Fruit fly (Drosophila melanogaster) whole organism, embryonic: ENCODE results near the gene AhcyL1.

Experiments
- Antp ChIP-seq: fragments of 200-800 bp; sonication (Bioruptor generic); optimal IDR thresholded peaks from 3 replicates; lab custom pipeline; 2016; ENCODE audit warnings: missing biosample characterization, missing genetic modification characterization
- B-H2 ChIP-seq: fragments of 200-800 bp; sonication (Bioruptor generic); optimal IDR thresholded peaks from 2 replicates; lab custom pipeline; 2018; ENCODE audit warnings: missing biosample characterization, mild to moderate bottlenecking, missing genetic modification characterization
- Blimp-1 ChIP-seq: fragments of 200-800 bp; sonication (Bioruptor generic); optimal IDR thresholded peaks from 3 replicates; lab custom pipeline; 2018; ENCODE audit warnings: missing biosample characterization, missing genetic modification characterization, mild to moderate bottlenecking, moderate library complexity, missing genetic modification reagents
- CG10979 ChIP-seq: fragments of 200-800 bp; sonication (Bioruptor generic); optimal IDR thresholded peaks from 2 replicates; lab custom pipeline; 2018; ENCODE audit warnings: missing biosample characterization, mild to moderate bottlenecking, missing genetic modification characterization, moderate library complexity
- CG11085 ChIP-seq: fragments of 200-800 bp; sonication (Bioruptor generic); IDR thresholded peaks from 2 replicates; pipeline ENCODE4 v1.3.6; 2022; ENCODE audit warnings: missing biosample characterization, missing genetic modification characterization
- CG12769 ChIP-seq: fragments of 200-800 bp; sonication (Bioruptor generic); optimal IDR thresholded peaks from 2 replicates; lab custom pipeline; 2019; ENCODE audit warnings: missing biosample characterization, mild to moderate bottlenecking, missing genetic modification characterization, moderate library complexity
- CG13775 ChIP-seq: fragments of 200-800 bp; sonication (Bioruptor generic); optimal IDR thresholded peaks from 3 replicates; lab custom pipeline; 2017; ENCODE audit warnings: missing biosample characterization, mild to moderate bottlenecking, missing genetic modification characterization
- CG17361 ChIP-seq: fragments of 200-800 bp; sonication (Bioruptor generic); IDR thresholded peaks from 3 replicates; pipeline ENCODE4 v1.3.6; 2022; ENCODE audit warnings: missing biosample characterization, missing genetic modification characterization
- CG17385 ChIP-seq: fragments of 200-800 bp; sonication (Bioruptor generic); optimal IDR thresholded peaks from 3 replicates; lab custom pipeline; 2018; ENCODE audit warnings: missing biosample characterization, mild to moderate bottlenecking, missing genetic modification characterization
- CG17568 ChIP-seq: fragments of 200-800 bp; sonication (Bioruptor generic); optimal IDR thresholded peaks from 2 replicates; lab custom pipeline; 2018; ENCODE audit warnings: missing biosample characterization, mild to moderate bottlenecking, missing genetic modification characterization, moderate library complexity
- CG18599 ChIP-seq: fragments of 200-800 bp; sonication (Bioruptor generic); optimal IDR thresholded peaks from 3 replicates; lab custom pipeline; 2017; ENCODE audit warnings: missing biosample characterization, missing genetic modification characterization, mild to moderate bottlenecking, moderate library complexity, missing genetic modification reagents
- CG2889 ChIP-seq: fragments of 200-800 bp; sonication (Bioruptor generic); IDR thresholded peaks from 3 replicates; pipeline ENCODE4 v1.3.6; 2022; ENCODE audit warnings: missing biosample characterization, missing genetic modification characterization
- CG34224 ChIP-seq: fragments of 200-800 bp; sonication (Bioruptor generic); IDR thresholded peaks from 3 replicates; pipeline ENCODE4 v1.3.6; 2022; ENCODE audit warnings: missing biosample characterization, missing genetic modification characterization; ENCODE audit not compliant: partially characterized antibody
- CG4282 ChIP-seq: fragments of 200-800 bp; sonication (Bioruptor generic); optimal IDR thresholded peaks from 2 replicates; lab custom pipeline; 2016; ENCODE audit warnings: missing biosample characterization, missing genetic modification characterization
- CG6272 ChIP-seq: fragments of 200-800 bp; sonication (Bioruptor generic); IDR thresholded peaks from 2 replicates; pipeline ENCODE4 v1.3.6; 2022; ENCODE audit warnings: missing biosample characterization, missing genetic modification characterization
- CG6813 ChIP-seq: fragments of 200-800 bp; sonication (Bioruptor generic); optimal IDR thresholded peaks from 2 replicates; lab custom pipeline; 2017; ENCODE audit warnings: missing biosample characterization, missing genetic modification characterization, mild to moderate bottlenecking, moderate library complexity, missing genetic modification reagents
- CG7745 ChIP-seq: fragments of 200-800 bp; sonication (Bioruptor generic); optimal IDR thresholded peaks from 2 replicates; lab custom pipeline; 2018; ENCODE audit warnings: missing biosample characterization, mild to moderate bottlenecking, missing genetic modification characterization, moderate library complexity
- CG8290 ChIP-seq, 3 experiments: fragments of 200-800 bp; sonication (Bioruptor generic); optimal IDR thresholded peaks; 2 replicates each; lab custom pipeline; 2016 to 2019; ENCODE audit warnings: missing biosample characterization in 3 of 3, missing genetic modification characterization in 3 of 3, mild to moderate bottlenecking in 2 of 3, moderate library complexity in 1 of 3
- CG9437 ChIP-seq: fragments of 200-800 bp; sonication (Bioruptor generic); optimal IDR thresholded peaks from 2 replicates; lab custom pipeline; 2018; ENCODE audit warnings: missing biosample characterization, mild to moderate bottlenecking, missing genetic modification characterization
- CrebB ChIP-seq: fragments of 200-800 bp; sonication (Bioruptor generic); optimal IDR thresholded peaks from 3 replicates; lab custom pipeline; 2018; ENCODE audit warnings: missing biosample characterization, mild to moderate bottlenecking, missing genetic modification characterization
- Eip74EF ChIP-seq, 2 experiments: fragments of 200-800 bp in 1 of 2; fragments of >200 bp in 1 of 2; sonication (Bioruptor generic) in 1 of 2; optimal IDR thresholded peaks; 2 replicates each; lab custom pipeline; 2017 to 2019; ENCODE audit warnings: missing biosample characterization in 2 of 2, missing genetic modification characterization in 2 of 2, mild to moderate bottlenecking in 1 of 2, moderate library complexity in 1 of 2
- Hand ChIP-seq: fragments of 200-800 bp; sonication (Bioruptor generic); optimal IDR thresholded peaks from 2 replicates; lab custom pipeline; 2017; ENCODE audit warnings: mild to moderate bottlenecking, missing biosample characterization, missing genetic modification reagents, missing genetic modification characterization
- HmgZ ChIP-seq: fragments of 200-800 bp; sonication (Bioruptor generic); optimal IDR thresholded peaks from 2 replicates; lab custom pipeline; 2018; ENCODE audit warnings: missing biosample characterization, mild to moderate bottlenecking, missing genetic modification characterization
- MESR4 ChIP-seq: fragments of 200-800 bp; sonication (Bioruptor generic); optimal IDR thresholded peaks from 2 replicates; lab custom pipeline; 2018; ENCODE audit warnings: missing biosample characterization, mild to moderate bottlenecking, missing genetic modification characterization, moderate library complexity
- Mes4 ChIP-seq: fragments of 200-800 bp; sonication (Bioruptor generic); optimal IDR thresholded peaks from 2 replicates; lab custom pipeline; 2016; ENCODE audit warnings: missing biosample characterization, missing genetic modification characterization
- Neu2 ChIP-seq: fragments of 200-800 bp; sonication (Bioruptor generic); optimal IDR thresholded peaks from 3 replicates; lab custom pipeline; 2016; ENCODE audit warnings: missing biosample characterization, missing genetic modification characterization, borderline replicate concordance
- ato ChIP-seq: fragments of 200-800 bp; sonication (Bioruptor generic); IDR thresholded peaks from 2 replicates; pipeline ENCODE4 v1.3.6; 2022; ENCODE audit warnings: missing biosample characterization, missing genetic modification characterization; ENCODE audit not compliant: partially characterized antibody
- crc ChIP-seq: fragments of 200-800 bp; sonication (Bioruptor generic); optimal IDR thresholded peaks from 2 replicates; lab custom pipeline; 2016; ENCODE audit warnings: missing biosample characterization, missing genetic modification characterization
- dmrt11E ChIP-seq: fragments of 200-800 bp; sonication (Bioruptor generic); optimal IDR thresholded peaks from 3 replicates; lab custom pipeline; 2018; ENCODE audit warnings: missing biosample characterization, mild to moderate bottlenecking, missing genetic modification characterization, moderate library complexity
- dmrt99B ChIP-seq: fragments of 200-800 bp; sonication (Bioruptor generic); optimal IDR thresholded peaks from 2 replicates; lab custom pipeline; 2018; ENCODE audit warnings: missing biosample characterization, mild to moderate bottlenecking, missing genetic modification characterization, moderate library complexity
- emc ChIP-seq: fragments of 200-800 bp; sonication (Bioruptor generic); optimal IDR thresholded peaks from 2 replicates; lab custom pipeline; 2016; ENCODE audit warnings: missing biosample characterization, missing genetic modification characterization
- fd102C ChIP-seq: fragments of 200-800 bp; sonication (Bioruptor generic); optimal IDR thresholded peaks from 2 replicates; lab custom pipeline; 2018; ENCODE audit warnings: missing biosample characterization, mild to moderate bottlenecking, missing genetic modification characterization, moderate library complexity
- klu ChIP-seq: fragments of 200-800 bp; sonication (Bioruptor generic); IDR thresholded peaks from 2 replicates; pipeline ENCODE4 v1.3.6; 2022; ENCODE audit warnings: missing biosample characterization, missing genetic modification characterization
- lola ChIP-seq, 3 experiments: fragments of >200 bp in 2 of 3; fragments of 200-800 bp in 1 of 3; sonication (Bioruptor generic) in 1 of 3; optimal IDR thresholded peaks; 2 replicates each; lab custom pipeline; 2017 to 2019; ENCODE audit warnings: missing biosample characterization in 3 of 3, missing genetic modification characterization in 3 of 3, mild to moderate bottlenecking in 1 of 3, moderate library complexity in 1 of 3
- mld ChIP-seq: fragments of 200-800 bp; sonication (Bioruptor generic); IDR thresholded peaks from 3 replicates; pipeline ENCODE4 v1.3.6; 2022; ENCODE audit warnings: missing biosample characterization, missing genetic modification characterization; ENCODE audit not compliant: partially characterized antibody
- nmo ChIP-seq: fragments of 200-800 bp; sonication (Bioruptor generic); optimal IDR thresholded peaks from 2 replicates; lab custom pipeline; 2018; ENCODE audit warnings: missing biosample characterization, mild to moderate bottlenecking, missing genetic modification characterization, moderate library complexity
- oc ChIP-seq: fragments of 200-800 bp; sonication (Bioruptor generic); optimal IDR thresholded peaks from 2 replicates; lab custom pipeline; 2018; ENCODE audit warnings: missing biosample characterization, mild to moderate bottlenecking, missing genetic modification characterization, moderate library complexity
- pan ChIP-seq, 4 experiments: fragments of >200 bp in 3 of 4; fragments of 200-800 bp in 1 of 4; sonication (Bioruptor generic) in 1 of 4; optimal IDR thresholded peaks in 3 of 4; IDR thresholded peaks in 1 of 4; 2 replicates each; pipeline versions ENCODE4 v1.3.6 to Lab custom; 2017 to 2022; ENCODE audit warnings: missing biosample characterization in 2 of 4, missing genetic modification characterization in 2 of 4, mixed read lengths in 1 of 4
- sd ChIP-seq: fragments of 200-800 bp; sonication (Bioruptor generic); optimal IDR thresholded peaks from 3 replicates; lab custom pipeline; 2018; ENCODE audit warnings: missing biosample characterization, mild to moderate bottlenecking, missing genetic modification characterization, moderate library complexity
- seq ChIP-seq: fragments of 200-800 bp; sonication (Bioruptor generic); IDR thresholded peaks from 2 replicates; pipeline ENCODE4 v1.3.6; 2022; ENCODE audit warnings: missing biosample characterization, missing genetic modification characterization
- shn ChIP-seq: fragments of 200-800 bp; sonication (Bioruptor generic); optimal IDR thresholded peaks from 3 replicates; lab custom pipeline; 2016; ENCODE audit warnings: missing biosample characterization, missing genetic modification characterization
- slbo ChIP-seq: fragments of 200-800 bp; sonication (Bioruptor generic); IDR thresholded peaks from 2 replicates; pipeline ENCODE4 v1.3.6; 2022; ENCODE audit warnings: missing biosample characterization, missing genetic modification characterization
- slp2 ChIP-seq: fragments of 200-800 bp; sonication (Bioruptor generic); optimal IDR thresholded peaks from 2 replicates; lab custom pipeline; 2016; ENCODE audit warnings: missing biosample characterization, missing genetic modification characterization
- sob ChIP-seq: fragments of 200-800 bp; sonication (Bioruptor generic); IDR thresholded peaks from 2 replicates; pipeline ENCODE4 v1.3.6; 2022; ENCODE audit warnings: missing biosample characterization, missing genetic modification characterization
- stwl ChIP-seq: fragments of 200-800 bp; sonication (Bioruptor generic); optimal IDR thresholded peaks from 3 replicates; lab custom pipeline; 2018; ENCODE audit warnings: missing biosample characterization, mild to moderate bottlenecking, missing genetic modification characterization, moderate library complexity
- tup ChIP-seq: fragments of 200-800 bp; sonication (Bioruptor generic); optimal IDR thresholded peaks from 2 replicates; lab custom pipeline; 2016; ENCODE audit warnings: missing biosample characterization, mild to moderate bottlenecking, missing genetic modification characterization, moderate library complexity
- unpg ChIP-seq: fragments of 200-800 bp; sonication (Bioruptor generic); optimal IDR thresholded peaks from 3 replicates; lab custom pipeline; 2018; ENCODE audit warnings: missing biosample characterization, mild to moderate bottlenecking, missing genetic modification characterization, moderate library complexity

The AhcyL1 gene

dm6 chr3L:2773968-2774461, 1.9 kb upstream of the AhcyL1 start, which contains the start of the genes CG12093 and Atg2 (continued):
- peak; percentile 71 for TF ChIP-seq shn (GFP tag; lab: Kevin White, UChicago)
- no peak for TF ChIP-seq CG17568 (GFP tag; lab: Kevin White, UChicago)
- peak; percentile 97 for TF ChIP-seq CG17385
- peak; percentile 91 for TF ChIP-seq seq (GFP tag; lab: Robert Waterston, UW)
- TF ChIP-seq stwl (tag; lab: Kevin White, UChicago) = peak; percentile 39
- TF ChIP-seq ato = no peak
- no peak for TF ChIP-seq mld (GFP tag; lab: Robert Waterston, UW)
- peak; percentile 52 for TF ChIP-seq emc (GFP tag; lab: Kevin White, UChicago)
- TF ChIP-seq CrebB (tag; lab: Kevin White, UChicago) = peak; percentile 85
- peak; percentile 76 for TF ChIP-seq slp2 (GFP tag; lab: Kevin White, UChicago)
- no peak for TF ChIP-seq pan (optimal IDR thresholded peaks at IDR 0.05; lab: Kevin White, UChicago)
- TF ChIP-seq pan (GFP tag; optimal IDR thresholded peaks at IDR 0.05 in 1 of 2, IDR thresholded peaks at IDR 0.05 in 1 of 2) = peak in 1 of 2 experiments; percentile 96
- TF ChIP-seq dmrt11E = peak; percentile 88
- TF ChIP-seq CG6813 (GFP tag; lab: Kevin White, UChicago) = peak; percentile 64
- TF ChIP-seq Eip74EF (GFP tag; optimal IDR thresholded peaks at IDR 0.05; lab: Kevin White, UChicago) = peak in 1 of 2 experiments; percentile 62
- TF ChIP-seq CG18599 (GFP tag; lab: Kevin White, UChicago) = peak; percentile 92
- TF ChIP-seq Hand (GFP tag; lab: Kevin White, UChicago) = peak; percentile 72
- TF ChIP-seq slbo (GFP tag; lab: Robert Waterston, UW) = peak; percentile 98
- TF ChIP-seq dmrt99B (tag; lab: Kevin White, UChicago) = peak; percentile 91
- peak; percentile 58 for TF ChIP-seq crc
- peak; percentile 95 for TF ChIP-seq sob (GFP tag; lab: Robert Waterston, UW)
- peak; percentile 81 for TF ChIP-seq CG10979 (tag; lab: Kevin White, UChicago)
- peak; percentile 87 for TF ChIP-seq MESR4
- peak; percentile 93 for TF ChIP-seq HmgZ (tag; lab: Kevin White, UChicago)
- no peak for TF ChIP-seq sd (tag; lab: Kevin White, UChicago)
- TF ChIP-seq fd102C (GFP tag; lab: Kevin White, UChicago) = peak; percentile 43
- TF ChIP-seq CG8290 (GFP tag; optimal IDR thresholded peaks at IDR 0.05; lab: Kevin White, UChicago) = peak; percentile 67
- peak; percentile 67 to 85 for TF ChIP-seq CG8290 (tag; optimal IDR thresholded peaks at IDR 0.05; lab: Kevin White, UChicago)
- TF ChIP-seq oc = peak; percentile 87
- no peak for TF ChIP-seq CG34224 (GFP tag; lab: Robert Waterston, UW)
- TF ChIP-seq tup (GFP tag; lab: Kevin White, UChicago) = peak; percentile 67
- peak; percentile 86 for TF ChIP-seq CG9437 (GFP tag; lab: Kevin White, UChicago)
- TF ChIP-seq nmo = peak; percentile 96
- peak; percentile 16 for TF ChIP-seq CG7745 (tag; lab: Kevin White, UChicago)
- peak; percentile 90 for TF ChIP-seq CG11085
- TF ChIP-seq klu (GFP tag; lab: Robert Waterston, UW) = peak; percentile 96
- peak; percentile 63 for TF ChIP-seq Antp
- peak; percentile 25 for TF ChIP-seq CG4282 (GFP tag; lab: Kevin White, UChicago)
- no peak for TF ChIP-seq CG12769 (tag; lab: Kevin White, UChicago)
- peak; percentile 90 for TF ChIP-seq B-H2 (GFP tag; lab: Kevin White, UChicago)
- no peak for TF ChIP-seq Neu2 (GFP tag; lab: Kevin White, UChicago)
- TF ChIP-seq lola (GFP tag; optimal IDR thresholded peaks at IDR 0.05; lab: Kevin White, UChicago) = peak in 1 of 3 experiments; percentile 91
- TF ChIP-seq Blimp-1 (GFP tag; lab: Kevin White, UChicago) = peak; percentile 79
- TF ChIP-seq unpg (GFP tag; lab: Kevin White, UChicago) = peak; percentile 94
- TF ChIP-seq CG6272 = peak; percentile 90
- peak; percentile 94 for TF ChIP-seq CG13775 (GFP tag; lab: Kevin White, UChicago)
- TF ChIP-seq CG2889 = peak; percentile 85
- peak; percentile 16 for TF ChIP-seq Mes4 (GFP tag; lab: Kevin White, UChicago)
- peak; percentile 98 for TF ChIP-seq CG17361
